Worm (Caenorhabditis elegans) whole organism, L4 larva: ENCODE results near the gene usp-4.

Experiments
- D1046.2 ChIP-seq: fragments of 200-800 bp; sonication (Bioruptor generic); IDR thresholded peaks from 2 replicates; pipeline ENCODE4 v1.3.6; 2022; ENCODE audit warnings: missing genetic modification characterization, missing compliant biosample characterization
- F49E8.2 ChIP-seq: sonication (generic microtip); optimal IDR thresholded peaks from 2 replicates; lab custom pipeline; 2016; ENCODE audit warnings: missing compliant biosample characterization, mild to moderate bottlenecking, missing genetic modification characterization, borderline replicate concordance
- T26A8.4 ChIP-seq: fragments of 200-800 bp; sonication (Bioruptor generic); IDR thresholded peaks from 2 replicates; pipeline ENCODE4 v1.3.6; 2022; ENCODE audit warnings: missing genetic modification characterization, missing compliant biosample characterization
- Y105C5A.15 ChIP-seq: fragments of 200-800 bp; sonication (Bioruptor generic); IDR thresholded peaks from 2 replicates; pipeline ENCODE4 v1.3.6; 2022; ENCODE audit warnings: missing genetic modification characterization, missing compliant biosample characterization
- Y48G9A.11 ChIP-seq: fragments of 200-800 bp; sonication (Bioruptor generic); IDR thresholded peaks from 2 replicates; pipeline ENCODE4 v1.3.6; 2022; ENCODE audit warnings: missing genetic modification reagents, missing genetic modification characterization, missing compliant biosample characterization
- Y75B8A.6 ChIP-seq: fragments of 200-800 bp; sonication (Bioruptor generic); IDR thresholded peaks from 2 replicates; pipeline ENCODE4 v1.3.6; 2022; ENCODE audit warnings: missing genetic modification reagents, missing genetic modification characterization, missing compliant biosample characterization
- aha-1 ChIP-seq: fragments of 150-350 bp; peaks from one replicate; lab custom pipeline; 2014; ENCODE audit warnings: missing biosample characterization, missing genetic modification characterization
- aly-2 ChIP-seq: sonication (generic microtip); optimal IDR thresholded peaks from 2 replicates; lab custom pipeline; 2018; ENCODE audit warnings: missing biosample characterization, missing genetic modification characterization
- ceh-44 ChIP-seq: fragments of 200-800 bp; sonication (Bioruptor generic); IDR thresholded peaks from 2 replicates; pipeline ENCODE4 v1.3.6; 2022; ENCODE audit warnings: missing genetic modification reagents, missing genetic modification characterization, missing compliant biosample characterization
- ceh-62 ChIP-seq: sonication (generic microtip); optimal IDR thresholded peaks from 2 replicates; lab custom pipeline; 2017; ENCODE audit warnings: missing biosample characterization, missing genetic modification characterization
- ceh-82 ChIP-seq: sonication (generic microtip); optimal IDR thresholded peaks from 2 replicates; lab custom pipeline; 2017; ENCODE audit warnings: missing biosample characterization, missing genetic modification characterization
- ces-1 ChIP-seq: fragments of 150-350 bp; sonication (generic microtip); optimal IDR thresholded peaks from 4 replicates; lab custom pipeline; 2014; ENCODE audit warnings: missing biosample characterization, missing genetic modification reagents, missing genetic modification characterization
- ctbp-1 ChIP-seq: fragments of 200-800 bp; sonication (Bioruptor generic); IDR thresholded peaks from 2 replicates; pipeline ENCODE4 v1.3.6; 2022; ENCODE audit warnings: missing genetic modification reagents, missing genetic modification characterization, missing compliant biosample characterization
- daf-12 ChIP-seq: fragments of 150-350 bp; optimal IDR thresholded peaks from 2 replicates; lab custom pipeline; 2014; ENCODE audit warnings: missing biosample characterization, missing genetic modification reagents, missing genetic modification characterization
- daf-16 ChIP-seq, 3 experiments: sonication (generic microtip); optimal IDR thresholded peaks; 2 replicates each; lab custom pipeline; 2016 to 2017; ENCODE audit warnings: missing genetic modification characterization in 3 of 3, missing genetic modification reagents in 3 of 3, mild to moderate bottlenecking in 2 of 3, missing compliant biosample characterization in 2 of 3, missing biosample characterization in 1 of 3, moderate library complexity in 1 of 3
- daf-19 ChIP-seq: fragments of 200-800 bp; sonication (Bioruptor generic); conservative IDR thresholded peaks from 2 replicates; pipeline ENCODE4 v1.3.6; 2022; ENCODE audit warnings: missing genetic modification characterization, missing compliant biosample characterization
- daf-8 ChIP-seq: fragments of 200-800 bp; sonication (Bioruptor generic); IDR thresholded peaks from 2 replicates; pipeline ENCODE4 v1.3.6; 2022; ENCODE audit warnings: missing genetic modification characterization, missing compliant biosample characterization
- dmd-6 ChIP-seq: fragments of 200-800 bp; sonication (Bioruptor generic); IDR thresholded peaks from 2 replicates; pipeline ENCODE4 v1.3.6; 2022; ENCODE audit warnings: missing genetic modification reagents, missing genetic modification characterization, missing compliant biosample characterization
- dmd-9 ChIP-seq: fragments of 200-800 bp; sonication (Bioruptor generic); IDR thresholded peaks from 2 replicates; pipeline ENCODE4 v1.3.6; 2022; ENCODE audit warnings: missing genetic modification reagents, missing genetic modification characterization, missing compliant biosample characterization
- dve-1 ChIP-seq: sonication (generic microtip); optimal IDR thresholded peaks from 2 replicates; lab custom pipeline; 2017; ENCODE audit warnings: antibody characterized with exemption, mild to moderate bottlenecking, missing genetic modification characterization, missing compliant biosample characterization; ENCODE audit not compliant: insufficient read depth
- egl-27 ChIP-seq: sonication (generic microtip); optimal IDR thresholded peaks from 3 replicates; lab custom pipeline; 2017; ENCODE audit warnings: missing biosample characterization, missing genetic modification reagents, missing genetic modification characterization
- fkh-10 ChIP-seq: fragments of 150-350 bp; optimal IDR thresholded peaks from 2 replicates; lab custom pipeline; 2014; ENCODE audit warnings: missing biosample characterization, missing genetic modification reagents, missing genetic modification characterization
- fos-1 ChIP-seq: fragments of 150-350 bp; optimal IDR thresholded peaks from 2 replicates; lab custom pipeline; 2014; ENCODE audit warnings: missing biosample characterization, missing genetic modification characterization
- gei-8 ChIP-seq: fragments of 200-800 bp; sonication (Bioruptor generic); optimal IDR thresholded peaks from 2 replicates; lab custom pipeline; 2018; ENCODE audit warnings: mild to moderate bottlenecking, missing genetic modification characterization, missing compliant biosample characterization
- hlh-30 ChIP-seq: sonication (generic microtip); optimal IDR thresholded peaks from 2 replicates; lab custom pipeline; 2017; ENCODE audit warnings: antibody characterized with exemption, mild to moderate bottlenecking, missing genetic modification characterization, missing compliant biosample characterization; ENCODE audit not compliant: insufficient read depth
- lim-7 ChIP-seq: fragments of 200-800 bp; sonication (Bioruptor generic); IDR thresholded peaks from 2 replicates; pipeline ENCODE4 v1.3.6; 2022; ENCODE audit warnings: missing genetic modification characterization, missing compliant biosample characterization
- lin-1 ChIP-seq: fragments of 200-800 bp; sonication (Bioruptor generic); IDR thresholded peaks from 2 replicates; pipeline ENCODE4 v1.3.6; 2022; ENCODE audit warnings: missing genetic modification reagents, missing genetic modification characterization, missing compliant biosample characterization
- lin-38 ChIP-seq: fragments of 200-800 bp; sonication (Bioruptor generic); IDR thresholded peaks from 2 replicates; pipeline ENCODE4 v1.3.6; 2022; ENCODE audit warnings: missing genetic modification reagents, missing genetic modification characterization, missing compliant biosample characterization
- lir-3 ChIP-seq: sonication (generic microtip); optimal IDR thresholded peaks from 2 replicates; lab custom pipeline; 2016; ENCODE audit warnings: mild to moderate bottlenecking, missing genetic modification characterization, missing compliant biosample characterization
- madf-5 ChIP-seq, 2 experiments: fragments of 200-800 bp; sonication (Bioruptor generic); IDR thresholded peaks; 2 replicates each; pipeline ENCODE4 v1.3.6; 2022; ENCODE audit warnings: missing compliant biosample characterization in 2 of 2, missing genetic modification characterization in 2 of 2
- mep-1 ChIP-seq: fragments of 150-350 bp; sonication (generic microtip); optimal IDR thresholded peaks from 3 replicates; lab custom pipeline; 2014; ENCODE audit warnings: missing biosample characterization, missing genetic modification characterization
- mxl-2 ChIP-seq: fragments of 200-800 bp; sonication (Bioruptor generic); conservative IDR thresholded peaks from 2 replicates; pipeline ENCODE4 v1.3.6; 2022; ENCODE audit warnings: missing genetic modification reagents, missing genetic modification characterization, missing compliant biosample characterization
- mxl-3 ChIP-seq: fragments of 200-800 bp; sonication (Bioruptor generic); optimal IDR thresholded peaks from 2 replicates; lab custom pipeline; 2018; ENCODE audit warnings: mild to moderate bottlenecking, missing genetic modification characterization, missing compliant biosample characterization
- nhr-11 ChIP-seq: fragments of 150-350 bp; optimal IDR thresholded peaks from 2 replicates; lab custom pipeline; 2014; ENCODE audit warnings: missing biosample characterization, missing genetic modification characterization
- nhr-237 ChIP-seq: sonication (generic microtip); optimal IDR thresholded peaks from 2 replicates; lab custom pipeline; 2017; ENCODE audit warnings: missing biosample characterization, missing genetic modification characterization
- nhr-25 ChIP-seq: sonication (generic microtip); optimal IDR thresholded peaks from 2 replicates; lab custom pipeline; 2017; ENCODE audit warnings: missing genetic modification characterization, mild to moderate bottlenecking, missing compliant biosample characterization, antibody characterized with exemption, moderate library complexity, borderline replicate concordance; ENCODE audit not compliant: insufficient read depth
- nhr-28 ChIP-seq: fragments of 150-350 bp; optimal IDR thresholded peaks from 2 replicates; lab custom pipeline; 2014; ENCODE audit warnings: missing biosample characterization, missing genetic modification characterization
- nhr-48 ChIP-seq: sonication (generic microtip); optimal IDR thresholded peaks from 2 replicates; lab custom pipeline; 2016; ENCODE audit warnings: mild to moderate bottlenecking, missing genetic modification characterization, missing compliant biosample characterization
- nhr-76 ChIP-seq: fragments of 150-350 bp; optimal IDR thresholded peaks from 2 replicates; lab custom pipeline; 2014; ENCODE audit warnings: missing biosample characterization, missing genetic modification characterization
- php-3 ChIP-seq: fragments of 200-800 bp; sonication (Bioruptor generic); IDR thresholded peaks from 2 replicates; pipeline ENCODE4 v1.3.6; 2022; ENCODE audit warnings: missing genetic modification reagents, missing genetic modification characterization, missing compliant biosample characterization
- skn-1 ChIP-seq: fragments of 150-350 bp; optimal IDR thresholded peaks from 2 replicates; lab custom pipeline; 2014; ENCODE audit warnings: missing biosample characterization, missing genetic modification characterization
- snpc-1.2 ChIP-seq: fragments of 200-800 bp; sonication (Bioruptor generic); IDR thresholded peaks from 2 replicates; pipeline ENCODE4 v1.3.6; 2022; ENCODE audit warnings: missing genetic modification reagents, missing genetic modification characterization, missing compliant biosample characterization
- spr-3 ChIP-seq: fragments of 200-800 bp; sonication (Bioruptor generic); optimal IDR thresholded peaks from 2 replicates; lab custom pipeline; 2018; ENCODE audit warnings: mild to moderate bottlenecking, missing genetic modification characterization, missing compliant biosample characterization
- tag-97 ChIP-seq: fragments of 200-800 bp; sonication (Bioruptor generic); IDR thresholded peaks from 2 replicates; pipeline ENCODE4 v1.3.6; 2022; ENCODE audit warnings: missing genetic modification characterization, missing compliant biosample characterization
- unc-130 ChIP-seq: sonication (generic microtip); optimal IDR thresholded peaks from 2 replicates; lab custom pipeline; 2016; ENCODE audit warnings: missing genetic modification reagents, missing genetic modification characterization, missing compliant biosample characterization
- unc-62 ChIP-seq, 3 experiments: fragments of 150-350 bp in 1 of 3; sonication (generic microtip); optimal IDR thresholded peaks in 2 of 3; peaks in 1 of 3; 1 replicate in 1 of 3; 2 replicates in 2 of 3; lab custom pipeline; 2014 to 2017; ENCODE audit warnings: missing biosample characterization in 3 of 3, missing genetic modification characterization in 3 of 3, missing genetic modification reagents in 3 of 3, missing genotype in 1 of 3
- zag-1 ChIP-seq: fragments of 150-350 bp; optimal IDR thresholded peaks from 2 replicates; lab custom pipeline; 2014; ENCODE audit warnings: missing biosample characterization, missing genetic modification characterization
- zfp-2 ChIP-seq: sonication (generic microtip); optimal IDR thresholded peaks from 2 replicates; lab custom pipeline; 2016; ENCODE audit warnings: mild to moderate bottlenecking, missing genetic modification characterization, missing compliant biosample characterization
- zip-11 ChIP-seq: fragments of 200-800 bp; sonication (Bioruptor generic); IDR thresholded peaks from 2 replicates; pipeline ENCODE4 v1.3.6; 2022; ENCODE audit warnings: missing genetic modification characterization, missing compliant biosample characterization
- zip-2 ChIP-seq: fragments of 150-350 bp; optimal IDR thresholded peaks from 2 replicates; lab custom pipeline; 2014; ENCODE audit warnings: missing biosample characterization, missing genetic modification characterization
- ztf-11 ChIP-seq: fragments of 150-350 bp; optimal IDR thresholded peaks from 2 replicates; lab custom pipeline; 2014; ENCODE audit warnings: missing biosample characterization, missing genetic modification characterization

The usp-4 gene

DNA sequence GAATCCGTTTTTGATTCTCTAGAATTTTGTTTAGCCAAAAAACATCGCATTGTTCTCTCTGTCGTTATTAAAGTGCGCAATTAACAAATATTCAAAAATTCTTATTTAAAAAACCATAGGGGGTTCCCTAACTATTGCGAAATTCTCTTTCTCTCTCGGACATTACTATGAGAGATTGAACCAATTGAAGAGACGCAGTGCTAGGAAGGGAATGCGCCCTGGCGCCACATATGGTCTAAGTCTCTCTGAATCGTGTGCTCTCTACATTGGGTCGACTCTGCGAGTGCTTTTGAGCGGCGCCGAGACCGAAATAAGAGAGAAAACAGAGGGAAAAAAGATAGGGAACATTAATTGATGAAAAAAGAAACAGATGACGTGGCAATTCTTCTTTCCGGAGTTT is 28.8 kb downstream of the usp-4 start:
- TF ChIP-seq daf-12 (tag; lab: Kevin White, UChicago) (no peak), lin-1 (GFP tag; lab: Robert Waterston, UW) (peak; percentile 78; the same call in 1 of the 2 replicates), lim-7 (GFP tag; lab: Robert Waterston, UW) (no peak), fos-1 (tag; lab: Kevin White, UChicago) (no peak), lir-3 (tag; lab: Kevin White, UChicago) (no peak), Y48G9A.11 (GFP tag; lab: Robert Waterston, UW) (no peak), ceh-82 (tag; lab: Kevin White, UChicago) (no peak), skn-1 (tag; lab: Kevin White, UChicago) (no peak), unc-130 (GFP tag; lab: Kevin White, UChicago) (no peak), Y75B8A.6 (GFP tag; lab: Robert Waterston, UW) (no peak), fkh-10 (GFP tag; lab: Kevin White, UChicago) (no peak), Y105C5A.15 (no peak), dmd-6 (GFP tag; lab: Robert Waterston, UW) (peak; percentile 68), T26A8.4 (GFP tag; lab: Robert Waterston, UW) (peak; percentile 59), D1046.2 (GFP tag; lab: Robert Waterston, UW) (no peak), daf-16 (GFP tag; optimal IDR thresholded peaks at IDR 0.05; lab: Kevin White, UChicago) (peak in 1 of 2 experiments; percentile 16), daf-16 (tag; optimal IDR thresholded peaks at IDR 0.05; lab: Kevin White, UChicago) (peak; percentile 66), tag-97 (GFP tag; lab: Robert Waterston, UW) (no peak), spr-3 (GFP tag; lab: Kevin White, UChicago) (no peak), daf-19 (no peak), php-3 (GFP tag; lab: Robert Waterston, UW) (no peak), daf-8 (GFP tag; lab: Robert Waterston, UW) (no peak), aha-1 (tag; lab: Kevin White, UChicago) (peak; percentile 98), nhr-11 (tag; lab: Kevin White, UChicago) (no peak), egl-27 (no peak), gei-8 (GFP tag; lab: Kevin White, UChicago) (no peak), F49E8.2 (tag; lab: Kevin White, UChicago) (no peak), ctbp-1 (GFP tag; lab: Robert Waterston, UW) (peak; percentile 47; the same call in 1 of the 2 replicates), hlh-30 (peak; percentile 73), mxl-3 (GFP tag; lab: Kevin White, UChicago) (peak; percentile 40), nhr-25 (tag; lab: Kevin White, UChicago) (peak; percentile 22), zag-1 (tag; lab: Kevin White, UChicago) (no peak), nhr-28 (tag; lab: Kevin White, UChicago) (peak; percentile 52), zfp-2 (tag; lab: Kevin White, UChicago) (no peak), dmd-9 (GFP tag; lab: Robert Waterston, UW) (no peak), nhr-76 (no peak), ces-1 (GFP tag; lab: Kevin White, UChicago) (no peak), dve-1 (peak; percentile 84), lin-38 (GFP tag; lab: Robert Waterston, UW) (peak; percentile 52), ceh-44 (GFP tag; lab: Robert Waterston, UW) (no peak), nhr-48 (tag; lab: Kevin White, UChicago) (peak; percentile 49), mep-1 (tag; lab: Kevin White, UChicago) (peak; percentile 85), snpc-1.2 (GFP tag; lab: Robert Waterston, UW) (no peak), ceh-62 (tag; lab: Kevin White, UChicago) (no peak), nhr-237 (tag; lab: Kevin White, UChicago) (no peak), aly-2 (no peak), mxl-2 (GFP tag; lab: Robert Waterston, UW) (no peak), ztf-11 (no peak), madf-5 (GFP tag; IDR thresholded peaks at IDR 0.05; lab: Robert Waterston, UW) (no peak), unc-62 (GFP tag; optimal IDR thresholded peaks at IDR 0.05 in 1 of 2; lab: Kevin White, UChicago) (no peak), unc-62 (tag; optimal IDR thresholded peaks at IDR 0.05; lab: Kevin White, UChicago) (no peak), zip-2 (tag; lab: Kevin White, UChicago) (no peak), zip-11 (no peak)
